Worm (Caenorhabditis elegans): ENCODE data around the gene C13A2.5.

Gene C13A2.5

DNA sequence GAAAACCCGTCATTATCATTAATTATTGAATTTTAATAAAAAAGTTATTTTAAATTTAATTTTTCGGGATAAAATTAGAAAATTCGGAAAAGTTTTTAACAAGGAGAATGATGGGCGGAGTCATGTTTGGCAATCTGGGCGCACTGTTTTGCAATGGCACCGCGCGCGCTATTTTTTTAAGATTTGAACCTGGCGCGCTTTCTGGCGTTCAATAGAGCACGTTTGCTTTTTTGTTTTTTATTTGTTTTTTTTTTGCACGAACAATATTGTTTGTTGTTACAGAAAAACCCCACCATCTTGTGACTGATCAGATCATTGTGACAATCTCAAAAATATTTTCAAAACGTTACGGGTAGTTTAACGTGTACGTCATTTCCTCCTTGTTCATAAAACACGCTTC is 38.5 kb upstream of the C13A2.5 start, which contains the start of gene hyls-1 (continued):
- TF ChIP-seq lin-39 (tag; optimal IDR thresholded peaks at IDR 0.05) (no peak), Y5F2A.4 (GFP tag; optimal IDR thresholded peaks at IDR 0.05) (no peak), mep-1 (tag; optimal IDR thresholded peaks at IDR 0.05) (peak; percentile 89), ceh-20 (GFP tag; IDR thresholded peaks at IDR 0.05) (no peak), ZK546.5 (tag; optimal IDR thresholded peaks at IDR 0.05) (no peak), daf-16 (GFP tag; optimal IDR thresholded peaks at IDR 0.05) (peak in 1 of 2 experiments; percentile 89), daf-16 (tag; optimal IDR thresholded peaks at IDR 0.05) (peak; percentile 90), ztf-7 (tag; optimal IDR thresholded peaks at IDR 0.05) (no peak), lsy-2 (tag; optimal IDR thresholded peaks at IDR 0.05) (peak in 1 of 2 experiments; percentile 86), F37D6.2 (tag; optimal IDR thresholded peaks at IDR 0.05) (peak; percentile 37), aha-1 (tag) (peak; percentile 89), Y75B8A.6 (GFP tag; IDR thresholded peaks at IDR 0.05) (no peak), T26A8.4 (GFP tag; IDR thresholded peaks at IDR 0.05) (peak; percentile 76), zag-1 (tag; optimal IDR thresholded peaks at IDR 0.05) (no peak), arid-1 (GFP tag; conservative IDR thresholded peaks at IDR 0.05) (peak; percentile 42; the same call in 1 of the 2 replicates), R02D3.7 (tag; optimal IDR thresholded peaks at IDR 0.05) (no peak), D1046.2 (GFP tag; IDR thresholded peaks at IDR 0.05) (no peak), nhr-77 (tag; optimal IDR thresholded peaks at IDR 0.05) (peak; percentile 71), php-3 (GFP tag; IDR thresholded peaks at IDR 0.05) (no peak), hlh-11 (tag; optimal IDR thresholded peaks at IDR 0.05) (peak; percentile 50), nhr-48 (tag; optimal IDR thresholded peaks at IDR 0.05) (peak; percentile 40), nhr-11 (tag; optimal IDR thresholded peaks at IDR 0.05) (no peak), mxl-3 (GFP tag; optimal IDR thresholded peaks at IDR 0.05) (no peak), pqm-1 (tag; optimal IDR thresholded peaks at IDR 0.05) (no peak), duxl-1 (tag; optimal IDR thresholded peaks at IDR 0.05; ENCODE audit: poor library complexity) (peak; percentile 66), attf-4 (tag; optimal IDR thresholded peaks at IDR 0.05) (no peak), F10B5.3 (tag; optimal IDR thresholded peaks at IDR 0.05) (no peak), gei-8 (GFP tag; optimal IDR thresholded peaks at IDR 0.05) (no peak), tag-97 (GFP tag; IDR thresholded peaks at IDR 0.05) (no peak), mxl-2 (GFP tag; conservative IDR thresholded peaks at IDR 0.05) (no peak), lir-3 (tag; optimal IDR thresholded peaks at IDR 0.05) (no peak), fkh-10 (GFP tag; optimal IDR thresholded peaks at IDR 0.05) (no peak), snpc-1.2 (GFP tag; IDR thresholded peaks at IDR 0.05) (no peak), dve-1 (tag; optimal IDR thresholded peaks at IDR 0.05; ENCODE audit: insufficient read depth) (peak; percentile 88), lin-15B (tag; optimal IDR thresholded peaks at IDR 0.05) (peak; percentile 54), vab-7 (GFP tag; IDR thresholded peaks at IDR 0.05) (no peak), T20F7.1 (GFP tag; optimal IDR thresholded peaks at IDR 0.05) (no peak), ceh-62 (tag; optimal IDR thresholded peaks at IDR 0.05) (no peak), ama-1 (optimal IDR thresholded peaks at IDR 0.05) (peak; percentile 27), nhr-28 (tag; optimal IDR thresholded peaks at IDR 0.05) (peak; percentile 53), zip-11 (GFP tag; IDR thresholded peaks at IDR 0.05) (no peak), zip-2 (tag; optimal IDR thresholded peaks at IDR 0.05) (no peak), Y48G9A.11 (GFP tag; IDR thresholded peaks at IDR 0.05) (no peak), dmd-9 (GFP tag; IDR thresholded peaks at IDR 0.05) (no peak), spr-3 (GFP tag; optimal IDR thresholded peaks at IDR 0.05) (no peak), mdl-1 (tag; optimal IDR thresholded peaks at IDR 0.05) (no peak), jun-1 (tag; optimal IDR thresholded peaks at IDR 0.05) (no peak), daf-12 (tag; optimal IDR thresholded peaks at IDR 0.05) (no peak), nhr-42 (GFP tag; IDR thresholded peaks at IDR 0.05) (0 out of 2 replicates have a peak, but pooled peaks have one; percentile 37), egl-27 (tag; optimal IDR thresholded peaks at IDR 0.05) (peak; percentile 32), cey-2 (tag; optimal IDR thresholded peaks at IDR 0.05; ENCODE audit: borderline replicate concordance, insufficient read depth) (no peak), ztf-11 (tag; optimal IDR thresholded peaks at IDR 0.05) (no peak), madf-9 (GFP tag; conservative IDR thresholded peaks at IDR 0.05) (no peak)
